Worm (Caenorhabditis elegans) whole organism, mixed stage, embryonic: Measurements from ENCODE around the gene hot-1.

Experiments used
- M03D4.4 ChIP-seq: sonication (generic microtip); optimal IDR thresholded peaks from 2 replicates; lab custom pipeline; 2017; ENCODE audit warnings: mild to moderate bottlenecking, missing genetic modification characterization, missing compliant biosample characterization
- blmp-1 ChIP-seq: fragments of 150-350 bp; optimal IDR thresholded peaks from 2 replicates; lab custom pipeline; 2014; ENCODE audit warnings: missing biosample characterization, missing genetic modification characterization
- ceh-43 ChIP-seq: fragments of 200-800 bp; sonication (Bioruptor generic); optimal IDR thresholded peaks from 2 replicates; lab custom pipeline; 2018; ENCODE audit warnings: mild to moderate bottlenecking, missing genetic modification characterization, moderate library complexity, missing compliant biosample characterization
- ceh-83 ChIP-seq: fragments of 200-800 bp; sonication (Bioruptor generic); optimal IDR thresholded peaks from 2 replicates; lab custom pipeline; 2018; ENCODE audit warnings: mild to moderate bottlenecking, missing genetic modification characterization, missing compliant biosample characterization
- ces-1 ChIP-seq: fragments of 150-350 bp; optimal IDR thresholded peaks from 2 replicates; lab custom pipeline; 2014; ENCODE audit warnings: missing biosample characterization, missing genetic modification reagents, missing genetic modification characterization
- cnd-1 ChIP-seq: fragments of 200-800 bp; sonication (Bioruptor generic); optimal IDR thresholded peaks from 2 replicates; lab custom pipeline; 2018; ENCODE audit warnings: mild to moderate bottlenecking, missing genetic modification characterization, missing compliant biosample characterization
- elt-1 ChIP-seq: sonication (generic microtip); optimal IDR thresholded peaks from 2 replicates; lab custom pipeline; 2017; ENCODE audit warnings: missing genetic modification characterization, mild to moderate bottlenecking, missing compliant biosample characterization, antibody characterized with exemption, moderate library complexity, borderline replicate concordance; ENCODE audit not compliant: insufficient read depth
- ham-2 ChIP-seq: fragments of 200-800 bp; sonication (Bioruptor generic); optimal IDR thresholded peaks from 2 replicates; lab custom pipeline; 2018; ENCODE audit warnings: mild to moderate bottlenecking, missing genetic modification characterization, missing compliant biosample characterization
- hlh-1 ChIP-seq: fragments of 150-350 bp; optimal IDR thresholded peaks from 2 replicates; lab custom pipeline; 2014; ENCODE audit warnings: missing biosample characterization, missing genetic modification reagents, missing genetic modification characterization
- lin-13 ChIP-seq: fragments of 150-350 bp; optimal IDR thresholded peaks from 2 replicates; lab custom pipeline; 2014; ENCODE audit warnings: missing biosample characterization, missing genetic modification characterization
- lin-32 ChIP-seq: fragments of 200-800 bp; sonication (Bioruptor generic); optimal IDR thresholded peaks from 2 replicates; lab custom pipeline; 2018; ENCODE audit warnings: mild to moderate bottlenecking, missing genetic modification characterization, missing compliant biosample characterization
- lsy-2 ChIP-seq: fragments of 150-350 bp; optimal IDR thresholded peaks from 2 replicates; lab custom pipeline; 2014; ENCODE audit warnings: missing biosample characterization, missing genetic modification characterization
- mab-5 ChIP-seq: fragments of 150-350 bp; optimal IDR thresholded peaks from 2 replicates; lab custom pipeline; 2014; ENCODE audit warnings: missing biosample characterization, missing genetic modification characterization
- mep-1 ChIP-seq: fragments of 150-350 bp; optimal IDR thresholded peaks from 2 replicates; lab custom pipeline; 2017; ENCODE audit warnings: missing biosample characterization, missing genetic modification reagents, missing genetic modification characterization, inconsistent platforms
- mls-2 ChIP-seq: sonication (generic microtip); optimal IDR thresholded peaks from 2 replicates; lab custom pipeline; 2016; ENCODE audit warnings: mild to moderate bottlenecking, missing genetic modification characterization, moderate library complexity, missing compliant biosample characterization
- nhr-12 ChIP-seq: fragments of 150-350 bp; optimal IDR thresholded peaks from 2 replicates; lab custom pipeline; 2014; ENCODE audit warnings: missing biosample characterization, missing genetic modification characterization
- nhr-2 ChIP-seq: fragments of 150-350 bp; optimal IDR thresholded peaks from 2 replicates; lab custom pipeline; 2014; ENCODE audit warnings: missing biosample characterization, missing genetic modification characterization
- nhr-237 ChIP-seq: fragments of 150-350 bp; optimal IDR thresholded peaks from 2 replicates; lab custom pipeline; 2014; ENCODE audit warnings: missing biosample characterization, missing genetic modification characterization
- nhr-28 ChIP-seq: fragments of 150-350 bp; optimal IDR thresholded peaks from 2 replicates; lab custom pipeline; 2014; ENCODE audit warnings: missing biosample characterization, missing genetic modification characterization
- sptf-1 ChIP-seq: sonication (generic microtip); optimal IDR thresholded peaks from 2 replicates; lab custom pipeline; 2017; ENCODE audit warnings: mild to moderate bottlenecking, missing genetic modification characterization, moderate library complexity, missing compliant biosample characterization
- unc-39 ChIP-seq: fragments of 150-350 bp; optimal IDR thresholded peaks from 2 replicates; lab custom pipeline; 2014; ENCODE audit warnings: missing biosample characterization, missing genetic modification characterization
- unc-62 ChIP-seq: fragments of 150-350 bp; optimal IDR thresholded peaks from 2 replicates; lab custom pipeline; 2014; ENCODE audit warnings: missing biosample characterization, missing genetic modification reagents, missing genetic modification characterization
- ztf-11 ChIP-seq: fragments of 150-350 bp; optimal IDR thresholded peaks from 2 replicates; lab custom pipeline; 2014; ENCODE audit warnings: missing biosample characterization, missing genetic modification characterization

The hot-1 gene

DNA sequence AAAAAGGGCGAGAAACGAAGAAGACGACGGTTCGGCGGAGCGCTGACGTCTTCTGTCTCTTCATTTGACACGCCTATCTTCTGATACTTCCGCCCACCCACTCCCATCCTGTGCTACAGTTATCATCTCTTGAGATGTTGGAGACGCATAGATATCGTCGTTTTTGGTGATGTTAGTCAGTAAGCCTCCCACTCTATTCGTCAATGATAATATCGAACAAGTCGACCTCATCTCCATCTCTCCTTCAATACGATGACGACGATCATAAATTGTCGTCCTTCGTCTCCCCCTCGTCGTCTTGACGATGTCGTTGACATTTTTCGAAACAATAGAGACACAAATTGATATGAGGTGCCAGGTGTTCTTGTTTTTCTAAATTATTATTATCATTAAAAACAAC lies 37.2 kb downstream of the hot-1 start, which contains the start of gene slc-25A29:
TSS of gene slc-25A29 (minus strand) at position 45 of the 400 bp plus-strand sequence.
- TF ChIP-seq ceh-43 (no peak), M03D4.4 (no peak), mls-2 (no peak), nhr-237 (tag; lab: Kevin White, UChicago) (no peak), ceh-83 (GFP tag; lab: Kevin White, UChicago) (no peak), sptf-1 (no peak), unc-39 (no peak), nhr-2 (tag; lab: Kevin White, UChicago) (no peak)

DNA sequence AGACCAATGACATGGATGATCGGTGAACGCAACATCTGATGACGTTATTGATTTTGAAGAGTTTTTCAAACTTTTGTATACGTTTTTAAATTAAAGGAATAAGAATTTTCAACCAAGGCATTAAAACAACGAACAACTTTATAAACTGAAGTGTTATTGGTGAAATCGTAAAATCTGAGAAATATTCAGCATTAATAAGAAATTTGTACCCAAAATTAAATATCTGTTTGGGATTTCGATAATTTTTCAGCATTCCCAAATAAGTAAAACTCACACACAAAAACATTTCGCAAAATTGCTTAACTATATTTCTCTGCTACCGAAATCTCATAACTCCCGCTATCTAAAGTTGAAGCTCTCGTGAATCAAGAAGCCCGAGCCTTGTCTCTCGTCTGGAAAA lies 38.7 kb downstream of the hot-1 start:
- TF ChIP-seq ham-2 (GFP tag; lab: Kevin White, UChicago) (no peak), ceh-83 (GFP tag; lab: Kevin White, UChicago) (no peak), ceh-43 (no peak), cnd-1 (tag; lab: Kevin White, UChicago) (no peak), nhr-2 (tag; lab: Kevin White, UChicago) (no peak), nhr-12 (tag; lab: Kevin White, UChicago) (no peak)

DNA sequence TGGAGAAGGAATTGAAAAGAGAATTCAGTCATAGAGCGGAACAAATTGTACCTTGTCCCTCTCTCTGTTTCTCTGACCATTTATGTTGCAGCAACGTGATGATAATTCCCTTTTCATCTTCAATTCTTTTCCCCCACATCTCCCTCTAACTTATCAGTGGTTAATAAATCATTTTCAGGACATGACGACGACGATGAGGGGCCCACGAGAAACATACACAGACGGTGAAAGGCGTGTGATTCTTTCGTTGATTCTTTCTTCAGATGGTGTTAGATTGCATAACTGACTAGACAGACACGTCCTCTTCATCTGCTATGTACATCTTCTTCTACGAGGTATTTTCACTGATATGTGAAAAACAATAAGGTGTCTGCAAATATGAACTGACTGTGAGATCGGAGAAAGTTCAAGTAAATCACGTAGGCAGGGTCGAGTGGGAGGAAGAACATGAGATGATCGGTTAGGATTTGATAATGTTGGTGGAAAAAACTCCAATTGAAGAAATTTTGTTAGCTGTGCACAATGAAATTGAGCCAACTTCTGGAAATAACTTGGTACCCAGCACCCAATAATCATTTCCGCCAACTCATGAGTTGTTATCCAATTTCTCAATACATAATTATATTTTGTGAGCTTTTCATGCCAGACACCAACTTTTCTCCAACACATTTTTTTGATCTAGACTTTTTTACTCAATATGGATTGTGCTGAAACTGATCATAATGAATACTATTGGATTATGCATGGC lies 39.8 kb downstream of the hot-1 start, which contains the start of gene srh-17:
TSS of gene srh-17 (plus strand) at position 698 of the 748 bp plus-strand sequence.
- TF ChIP-seq mep-1 (tag; lab: Kevin White, UChicago) = no peak
- peak; percentile 59 for TF ChIP-seq unc-62 (GFP tag; lab: Kevin White, UChicago)

DNA sequence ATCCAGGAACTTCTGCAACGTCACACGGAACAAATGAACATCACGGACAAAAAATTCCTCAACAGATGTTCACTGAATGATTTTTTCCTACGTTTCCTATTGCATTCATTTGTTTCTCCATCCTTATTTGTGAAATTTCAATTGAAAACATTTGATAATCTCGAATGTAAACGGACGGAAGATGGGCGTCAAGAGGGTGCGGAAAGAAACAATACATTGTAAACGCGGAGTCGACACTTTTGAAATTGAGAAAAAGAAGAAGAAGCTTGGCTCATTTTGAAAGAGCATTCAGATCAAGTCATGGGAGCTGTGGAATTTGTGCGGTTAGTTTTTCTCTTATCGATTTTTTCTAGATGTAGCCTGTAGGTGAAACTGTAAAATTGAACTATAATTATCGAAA lies 42.1 kb downstream of the hot-1 start, which contains the start of gene C47E8.9:
TSS of gene C47E8.9 (plus strand) at position 301 of the 400 bp plus-strand sequence.
- TF ChIP-seq lsy-2 (tag; lab: Kevin White, UChicago) = no peak
- TF ChIP-seq ces-1 (GFP tag; lab: Kevin White, UChicago) = no peak
- TF ChIP-seq nhr-12 (tag; lab: Kevin White, UChicago) = no peak
- no peak for TF ChIP-seq ham-2 (GFP tag; lab: Kevin White, UChicago)
- TF ChIP-seq elt-1 (tag; lab: Kevin White, UChicago) = no peak
- no peak for TF ChIP-seq M03D4.4
- no peak for TF ChIP-seq mep-1 (tag; lab: Kevin White, UChicago)
- no peak for TF ChIP-seq mab-5 (tag; lab: Kevin White, UChicago)

DNA sequence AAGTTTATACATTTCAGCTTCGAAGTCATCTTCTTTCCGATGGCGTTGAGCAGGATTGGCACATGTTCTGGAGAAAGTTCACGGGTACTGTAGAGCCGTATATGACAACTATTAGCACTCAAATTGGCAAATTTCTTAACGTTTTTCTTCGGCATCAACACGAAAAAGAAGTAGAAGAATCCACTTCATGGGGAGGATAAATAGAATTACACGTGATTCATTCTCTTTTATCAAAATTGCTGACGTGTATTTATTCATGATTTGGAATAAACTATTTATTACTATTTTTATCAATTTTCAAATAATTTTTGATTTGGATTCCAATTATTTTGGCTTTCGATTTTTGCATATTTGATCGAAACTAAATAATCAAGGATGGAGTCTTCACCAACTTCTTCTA lies 44.8 kb downstream of the hot-1 start, which contains the start of gene C47E8.1:
TSS of gene C47E8.1 (plus strand) at position 301 of the 400 bp plus-strand sequence.
- no peak for TF ChIP-seq lin-13 (tag; lab: Kevin White, UChicago)
- TF ChIP-seq, all 35 proteins: peak for 0

DNA sequence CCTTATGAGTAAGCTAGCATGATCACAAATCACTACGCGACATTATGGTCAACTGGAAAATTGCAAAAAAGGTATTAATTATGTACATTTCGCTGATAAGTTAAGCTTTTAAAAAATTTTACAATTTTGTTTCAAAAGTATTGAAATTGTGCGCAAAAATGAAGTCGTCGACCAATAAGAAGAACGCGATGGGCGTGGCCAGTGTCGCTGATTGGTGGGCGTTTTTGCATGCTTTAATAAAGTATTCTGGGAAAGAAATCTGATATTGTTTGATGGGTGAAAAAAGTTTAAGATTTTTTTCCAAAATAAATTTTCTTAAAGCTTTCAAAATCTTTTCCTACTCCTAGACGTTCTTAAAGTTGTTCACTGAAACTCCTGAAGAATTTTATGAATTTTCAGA lies 57.4 kb downstream of the hot-1 start:
- TF ChIP-seq ztf-11 = no peak
- no peak for TF ChIP-seq mab-5 (tag; lab: Kevin White, UChicago)
- TF ChIP-seq nhr-28 (tag; lab: Kevin White, UChicago) = no peak
- no peak for TF ChIP-seq mls-2
- TF ChIP-seq ceh-43 = no peak
- no peak for TF ChIP-seq M03D4.4
- TF ChIP-seq lin-32 (GFP tag; lab: Kevin White, UChicago) = no peak
- TF ChIP-seq hlh-1 = no peak
- no peak for TF ChIP-seq nhr-2 (tag; lab: Kevin White, UChicago)
- TF ChIP-seq blmp-1 (tag; lab: Kevin White, UChicago) = no peak
- TF ChIP-seq elt-1 (tag; lab: Kevin White, UChicago) = no peak
- no peak for TF ChIP-seq ceh-83 (GFP tag; lab: Kevin White, UChicago)
